Worm (Caenorhabditis elegans): ENCODE data around the gene C03B1.7.

Gene C03B1.7

DNA sequence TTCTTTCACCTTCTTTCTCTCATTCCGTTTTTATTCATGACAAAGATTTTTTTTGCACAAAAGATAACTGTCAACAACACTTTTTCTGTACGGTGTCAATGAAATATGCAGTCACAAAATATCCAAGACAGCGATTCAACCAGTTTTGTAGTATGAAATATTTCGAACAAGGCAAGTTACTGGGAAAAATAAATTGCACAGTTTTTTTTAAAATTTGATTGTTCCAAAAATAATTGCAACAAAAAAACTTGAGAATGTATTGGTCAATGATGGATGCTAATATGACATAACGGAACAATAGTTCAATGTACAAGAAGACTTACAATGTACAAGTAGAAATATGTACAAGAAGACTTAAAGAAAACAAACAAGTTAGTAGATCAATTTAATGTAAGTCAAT, 4.2 kb downstream of the C03B1.7 start:
- TF ChIP-seq tbx-8 (GFP tag; optimal IDR thresholded peaks at IDR 0.05) (no peak), nhr-28 (tag; optimal IDR thresholded peaks at IDR 0.05) (no peak), drap-1 (GFP tag; optimal IDR thresholded peaks at IDR 0.05) (no peak), snpc-4 (tag; optimal IDR thresholded peaks at IDR 0.05) (no peak), flh-1 (GFP tag; optimal IDR thresholded peaks at IDR 0.05) (no peak), unc-39 (tag; optimal IDR thresholded peaks at IDR 0.05) (no peak), nhr-2 (tag; optimal IDR thresholded peaks at IDR 0.05) (no peak), lin-13 (tag; optimal IDR thresholded peaks at IDR 0.05) (no peak), pha-4 (tag; optimal IDR thresholded peaks at IDR 0.05) (no peak), hlh-1 (tag; optimal IDR thresholded peaks at IDR 0.05) (no peak), cnd-1 (tag; optimal IDR thresholded peaks at IDR 0.05) (no peak), M03D4.4 (tag; optimal IDR thresholded peaks at IDR 0.05) (no peak), ceh-39 (tag; optimal IDR thresholded peaks at IDR 0.05) (no peak), blmp-1 (tag; optimal IDR thresholded peaks at IDR 0.05) (no peak), unc-120 (tag; optimal IDR thresholded peaks at IDR 0.05; ENCODE audit: poor library complexity, severe bottlenecking) (no peak), nhr-12 (tag; optimal IDR thresholded peaks at IDR 0.05) (no peak)

DNA sequence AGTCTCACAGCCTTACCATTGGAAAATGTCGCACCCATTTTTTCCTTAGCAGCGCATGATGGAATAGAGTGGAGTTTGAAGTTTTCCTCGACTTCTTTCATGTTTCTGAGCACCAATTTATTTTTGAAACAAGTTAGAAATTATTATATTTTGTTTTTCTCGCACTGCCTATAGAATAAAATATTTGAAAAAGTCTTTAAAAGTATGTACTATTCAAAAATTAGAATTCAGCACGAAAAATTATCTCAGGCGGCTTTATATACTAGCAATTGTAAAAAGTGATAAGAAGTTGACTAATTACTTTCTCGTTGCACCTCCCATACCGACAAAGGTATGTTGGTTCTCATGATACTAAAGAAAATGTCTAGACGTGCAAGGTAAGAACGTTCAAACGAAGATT, 5.4 kb downstream of the C03B1.7 start, which contains the start of gene C03B1.9:
Gene C03B1.9 (minus strand): TSS at position 101 of the 400 bp plus-strand sequence.
- TF ChIP-seq elt-3 (tag; optimal IDR thresholded peaks at IDR 0.05): no peak
- no peak for TF ChIP-seq blmp-1 (tag; optimal IDR thresholded peaks at IDR 0.05)

DNA sequence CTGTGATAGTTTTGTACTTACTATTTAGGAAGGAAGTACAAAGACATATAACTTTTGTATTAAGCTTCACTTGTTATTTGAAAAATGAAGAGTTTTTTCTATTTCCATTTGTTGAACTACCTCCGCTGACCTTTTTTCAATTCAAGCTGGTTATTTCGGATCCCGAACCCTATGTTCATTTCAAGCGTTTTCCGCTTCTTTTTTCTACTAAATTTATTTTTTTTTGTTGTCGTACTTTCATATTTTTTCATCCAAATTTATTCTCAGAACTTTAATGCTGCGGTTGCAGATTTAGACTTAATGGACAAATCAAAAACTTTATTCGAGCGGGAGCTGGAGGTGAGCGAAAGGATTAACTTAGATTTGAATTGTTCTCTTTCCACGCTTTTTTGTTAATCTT, 8.4 kb downstream of the C03B1.7 start, which contains the start of gene C03B1.6:
Gene C03B1.6 (plus strand): TSS at position 301 of the 400 bp plus-strand sequence.
- TF ChIP-seq tbx-8 (GFP tag; optimal IDR thresholded peaks at IDR 0.05) (no peak), nhr-2 (tag; optimal IDR thresholded peaks at IDR 0.05) (no peak), hlh-1 (tag; optimal IDR thresholded peaks at IDR 0.05) (no peak), mab-5 (tag; optimal IDR thresholded peaks at IDR 0.05) (no peak), M03D4.4 (tag; optimal IDR thresholded peaks at IDR 0.05) (no peak), ceh-43 (GFP tag; optimal IDR thresholded peaks at IDR 0.05) (no peak), nhr-28 (tag; optimal IDR thresholded peaks at IDR 0.05) (no peak), nhr-237 (tag; optimal IDR thresholded peaks at IDR 0.05) (no peak), cnd-1 (tag; optimal IDR thresholded peaks at IDR 0.05) (no peak), mls-2 (tag; optimal IDR thresholded peaks at IDR 0.05) (no peak), flh-1 (GFP tag; optimal IDR thresholded peaks at IDR 0.05) (no peak), bed-3 (GFP tag; optimal IDR thresholded peaks at IDR 0.05) (no peak), pha-4 (tag; optimal IDR thresholded peaks at IDR 0.05) (no peak), ces-1 (GFP tag; optimal IDR thresholded peaks at IDR 0.05) (no peak), lin-32 (GFP tag; optimal IDR thresholded peaks at IDR 0.05) (no peak), mep-1 (tag; optimal IDR thresholded peaks at IDR 0.05) (no peak)

DNA sequence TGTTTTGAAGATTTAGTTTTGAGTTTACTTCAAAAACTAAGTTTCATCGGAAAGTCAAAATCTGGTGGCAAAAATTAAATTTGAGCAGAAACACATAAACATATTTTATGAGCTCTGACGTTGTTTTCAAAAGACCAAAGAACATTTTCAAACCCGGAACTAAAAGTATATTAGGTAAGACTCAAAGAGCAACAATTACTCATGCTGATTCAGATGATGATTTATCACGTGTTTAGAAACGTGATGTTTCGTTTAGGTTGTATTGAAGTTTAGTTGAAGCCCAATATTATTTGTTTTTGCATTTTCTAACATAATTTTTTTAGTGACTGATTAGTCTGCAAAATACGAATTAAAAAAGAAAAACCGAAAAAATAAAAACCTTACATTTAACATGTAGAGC, 12.2 kb downstream of the C03B1.7 start:
- TF ChIP-seq bed-3 (GFP tag; optimal IDR thresholded peaks at IDR 0.05) (no peak), flh-1 (GFP tag; optimal IDR thresholded peaks at IDR 0.05) (no peak), cnd-1 (tag; optimal IDR thresholded peaks at IDR 0.05) (no peak), unc-62 (GFP tag; optimal IDR thresholded peaks at IDR 0.05) (no peak), sem-2 (GFP tag; optimal IDR thresholded peaks at IDR 0.05) (no peak)

DNA sequence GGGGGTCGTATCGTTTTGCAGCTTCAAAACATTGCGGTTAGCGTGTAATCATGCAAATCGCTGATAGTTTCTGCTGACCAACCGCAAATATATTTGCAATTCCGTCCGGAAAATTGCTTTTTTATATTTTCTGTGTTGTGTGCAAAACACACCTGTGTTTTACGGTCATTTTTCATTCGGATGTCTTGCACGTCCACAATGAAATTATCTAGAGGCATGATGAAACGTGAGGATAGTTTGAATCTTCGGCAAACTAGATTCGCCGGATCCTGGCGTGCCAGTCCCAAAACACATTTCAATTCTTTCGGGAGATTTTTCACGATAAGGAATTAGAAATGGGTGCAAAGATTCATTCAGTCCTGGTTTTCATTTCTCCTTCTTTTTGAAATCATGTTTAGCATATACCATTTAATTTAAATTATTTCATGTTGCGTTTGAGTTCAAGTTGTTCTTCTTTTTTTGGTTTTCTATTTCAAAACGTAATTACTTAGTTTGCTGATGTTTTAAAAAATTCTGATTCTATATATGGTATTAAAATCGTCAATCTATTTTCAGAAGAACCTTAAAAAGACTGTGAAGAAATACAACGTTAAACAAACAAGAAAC, 13.5 kb downstream of the C03B1.7 start, which contains the start of gene C03B1.5:
Gene C03B1.5 (plus strand): TSS at position 556 of the 606 bp plus-strand sequence.
- TF ChIP-seq hlh-1 (tag; optimal IDR thresholded peaks at IDR 0.05) (no peak), pha-4 (tag; optimal IDR thresholded peaks at IDR 0.05) (no peak), ces-1 (GFP tag; optimal IDR thresholded peaks at IDR 0.05) (no peak), unc-39 (tag; optimal IDR thresholded peaks at IDR 0.05) (no peak), nhr-28 (tag; optimal IDR thresholded peaks at IDR 0.05) (no peak), nhr-237 (tag; optimal IDR thresholded peaks at IDR 0.05) (no peak), ztf-11 (tag; optimal IDR thresholded peaks at IDR 0.05) (no peak), blmp-1 (tag; optimal IDR thresholded peaks at IDR 0.05) (no peak), mls-2 (tag; optimal IDR thresholded peaks at IDR 0.05) (no peak), lin-13 (tag; optimal IDR thresholded peaks at IDR 0.05) (no peak), elt-3 (tag; optimal IDR thresholded peaks at IDR 0.05) (no peak)

DNA sequence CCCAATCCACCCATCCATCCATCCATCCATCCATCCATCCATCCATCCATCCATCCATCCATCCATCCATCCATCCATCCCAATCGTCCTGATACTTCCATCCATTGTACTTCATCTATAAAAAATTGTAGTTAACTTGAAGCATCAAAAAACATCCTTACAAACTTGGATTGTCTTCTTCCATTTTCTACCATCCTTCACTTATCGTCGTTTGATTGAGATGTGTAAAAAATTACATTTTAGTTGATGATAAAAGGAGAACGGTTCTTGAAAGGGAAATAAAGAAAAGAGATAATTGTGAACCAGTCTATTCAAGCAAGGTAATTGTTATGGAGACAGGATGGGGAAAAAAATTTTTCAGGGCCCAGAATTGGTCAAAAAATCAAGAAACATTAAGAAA, 16.2 kb downstream of the C03B1.7 start, which contains the start of gene C03B1.10:
Gene C03B1.10 (minus strand): TSS at position 101 of the 400 bp plus-strand sequence.
- TF ChIP-seq nhr-2 (tag; optimal IDR thresholded peaks at IDR 0.05) (no peak), elt-3 (tag; optimal IDR thresholded peaks at IDR 0.05) (no peak), M03D4.4 (tag; optimal IDR thresholded peaks at IDR 0.05) (no peak), ceh-83 (GFP tag; optimal IDR thresholded peaks at IDR 0.05) (no peak), zip-8 (tag; optimal IDR thresholded peaks at IDR 0.05) (no peak), unc-39 (tag; optimal IDR thresholded peaks at IDR 0.05) (no peak), ces-1 (GFP tag; optimal IDR thresholded peaks at IDR 0.05) (no peak), hlh-1 (tag; optimal IDR thresholded peaks at IDR 0.05) (no peak), sem-2 (GFP tag; optimal IDR thresholded peaks at IDR 0.05) (no peak), lin-13 (tag; optimal IDR thresholded peaks at IDR 0.05) (no peak), lin-32 (GFP tag; optimal IDR thresholded peaks at IDR 0.05) (no peak), mls-2 (tag; optimal IDR thresholded peaks at IDR 0.05) (no peak), ceh-39 (tag; optimal IDR thresholded peaks at IDR 0.05) (no peak)
